Worm (Caenorhabditis elegans) whole organism, young adult: Measurements from ENCODE around the gene T01D3.6.
A peak's percentile ranks its signal among the peaks of the same experiment; 100 is the strongest.

Source experiments
- C06A6.2 ChIP-seq: fragments of 200-800 bp; sonication (Bioruptor generic); conservative IDR thresholded peaks from 2 replicates; pipeline ENCODE4 v1.3.6; 2022; ENCODE audit warnings: missing genetic modification characterization, missing compliant biosample characterization
- F22D6.2 ChIP-seq: sonication (generic microtip); optimal IDR thresholded peaks from 2 replicates; lab custom pipeline; 2016; ENCODE audit warnings: mild to moderate bottlenecking, missing genetic modification characterization, missing compliant biosample characterization
- F23B12.7 ChIP-seq: sonication (generic microtip); optimal IDR thresholded peaks from 2 replicates; lab custom pipeline; 2017; ENCODE audit warnings: missing genetic modification characterization, mild to moderate bottlenecking, missing compliant biosample characterization, antibody characterized with exemption, moderate library complexity; ENCODE audit not compliant: insufficient read depth
- F33H1.4 ChIP-seq: fragments of 200-800 bp; sonication (Bioruptor generic); IDR thresholded peaks from 2 replicates; pipeline ENCODE4 v1.3.6; 2022; ENCODE audit warnings: missing genetic modification reagents, missing genetic modification characterization, missing compliant biosample characterization
- F37B4.10 ChIP-seq: fragments of 200-800 bp; sonication (Bioruptor generic); IDR thresholded peaks from 2 replicates; pipeline ENCODE4 v1.3.6; 2022; ENCODE audit warnings: missing genetic modification characterization, missing compliant biosample characterization
- F49E8.2 ChIP-seq: sonication (generic microtip); optimal IDR thresholded peaks from 3 replicates; lab custom pipeline; 2017; ENCODE audit warnings: missing genetic modification characterization, mild to moderate bottlenecking, missing compliant biosample characterization, antibody characterized with exemption, moderate library complexity; ENCODE audit not compliant: insufficient read depth
- F52B5.7 ChIP-seq: sonication (generic microtip); optimal IDR thresholded peaks from 2 replicates; lab custom pipeline; 2016; ENCODE audit warnings: mild to moderate bottlenecking, missing genetic modification characterization, missing compliant biosample characterization
- F57C9.4 ChIP-seq: sonication (generic microtip); optimal IDR thresholded peaks from 2 replicates; lab custom pipeline; 2017; ENCODE audit warnings: mild to moderate bottlenecking, missing genetic modification characterization, missing compliant biosample characterization
- T07F8.4 ChIP-seq: sonication (generic microtip); optimal IDR thresholded peaks from 2 replicates; lab custom pipeline; 2016; ENCODE audit warnings: mild to moderate bottlenecking, missing genetic modification characterization, moderate library complexity, missing compliant biosample characterization
- T26A5.8 ChIP-seq: sonication (generic microtip); optimal IDR thresholded peaks from 2 replicates; lab custom pipeline; 2016; ENCODE audit warnings: missing genetic modification characterization, missing compliant biosample characterization
- Y53F4B.3 ChIP-seq: fragments of 200-800 bp; sonication (Bioruptor generic); IDR thresholded peaks from 2 replicates; pipeline ENCODE4 v1.3.6; 2022; ENCODE audit warnings: missing genetic modification reagents, missing genetic modification characterization, missing compliant biosample characterization
- Y53G8AR.9 ChIP-seq: fragments of 200-800 bp; sonication (Bioruptor generic); conservative IDR thresholded peaks from 2 replicates; pipeline ENCODE4 v1.3.6; 2022; ENCODE audit warnings: missing genetic modification reagents, missing genetic modification characterization, missing compliant biosample characterization
- Y79H2A.3 ChIP-seq: fragments of 200-800 bp; sonication (Bioruptor generic); conservative IDR thresholded peaks from 2 replicates; pipeline ENCODE4 v1.3.6; 2022; ENCODE audit warnings: missing genetic modification reagents, missing genetic modification characterization, missing compliant biosample characterization
- akir-1 ChIP-seq: fragments of 200-800 bp; sonication (Bioruptor generic); optimal IDR thresholded peaks from 2 replicates; lab custom pipeline; 2018; ENCODE audit warnings: mild to moderate bottlenecking, missing genetic modification characterization, moderate library complexity, missing compliant biosample characterization
- ama-1 ChIP-seq, 3 experiments: fragments of 150-350 bp in 1 of 3; sonication (generic microtip) in 2 of 3; optimal IDR thresholded peaks; 2 replicates each; lab custom pipeline; 2014 to 2018; ENCODE audit warnings: missing biosample characterization in 2 of 3, missing genetic modification characterization in 2 of 3, missing genetic modification reagents in 2 of 3
- aptf-2 ChIP-seq: fragments of 200-800 bp; sonication (Bioruptor generic); conservative IDR thresholded peaks from 2 replicates; pipeline ENCODE4 v1.3.6; 2022; ENCODE audit warnings: missing genetic modification reagents, missing genetic modification characterization, missing compliant biosample characterization
- aptf-3 ChIP-seq: fragments of 200-800 bp; sonication (Bioruptor generic); IDR thresholded peaks from 2 replicates; pipeline ENCODE4 v1.3.6; 2022; ENCODE audit warnings: missing genetic modification characterization, missing compliant biosample characterization
- attf-3 ChIP-seq: fragments of 200-800 bp; sonication (Bioruptor generic); conservative IDR thresholded peaks from 2 replicates; pipeline ENCODE4 v1.3.6; 2022; ENCODE audit warnings: missing genetic modification reagents, missing genetic modification characterization, missing compliant biosample characterization
- attf-6 ChIP-seq: fragments of 200-800 bp; sonication (Bioruptor generic); IDR thresholded peaks from 2 replicates; pipeline ENCODE4 v1.3.6; 2022; ENCODE audit warnings: missing genetic modification reagents, missing genetic modification characterization, missing compliant biosample characterization
- cebp-1 ChIP-seq, 2 experiments: fragments of 200-800 bp in 1 of 2; sonication (Bioruptor generic) in 1 of 2; sonication (generic microtip) in 1 of 2; IDR thresholded peaks in 1 of 2; optimal IDR thresholded peaks in 1 of 2; 2 replicates each; pipeline versions ENCODE4 v1.3.6 to Lab custom; 2017 to 2022; ENCODE audit warnings: missing compliant biosample characterization in 2 of 2, missing genetic modification characterization in 2 of 2, mild to moderate bottlenecking in 1 of 2, missing genetic modification reagents in 1 of 2, moderate library complexity in 1 of 2
- ceh-100 ChIP-seq: fragments of 200-800 bp; sonication (Bioruptor generic); IDR thresholded peaks from 2 replicates; pipeline ENCODE4 v1.3.6; 2022; ENCODE audit warnings: missing genetic modification reagents, missing genetic modification characterization, missing compliant biosample characterization
- ceh-91 ChIP-seq: fragments of 200-800 bp; sonication (Bioruptor generic); IDR thresholded peaks from 2 replicates; pipeline ENCODE4 v1.3.6; 2022; ENCODE audit warnings: missing genetic modification reagents, missing genetic modification characterization, missing compliant biosample characterization
- chd-7 ChIP-seq: sonication (generic microtip); optimal IDR thresholded peaks from 2 replicates; lab custom pipeline; 2016; ENCODE audit warnings: mild to moderate bottlenecking, missing genetic modification characterization, moderate library complexity, missing compliant biosample characterization
- efl-1 ChIP-seq: fragments of 150-350 bp; optimal IDR thresholded peaks from 2 replicates; lab custom pipeline; 2014; ENCODE audit warnings: missing biosample characterization, missing genetic modification reagents, missing genetic modification characterization
- egl-18 ChIP-seq: fragments of 200-800 bp; sonication (Bioruptor generic); IDR thresholded peaks from 2 replicates; pipeline ENCODE4 v1.3.6; 2022; ENCODE audit warnings: missing genetic modification reagents, missing genetic modification characterization, missing compliant biosample characterization
- egrh-3 ChIP-seq: fragments of 200-800 bp; sonication (Bioruptor generic); IDR thresholded peaks from 2 replicates; pipeline ENCODE4 v1.3.6; 2022; ENCODE audit warnings: missing genetic modification reagents, missing genetic modification characterization, missing compliant biosample characterization
- hlh-12 ChIP-seq: sonication (generic microtip); optimal IDR thresholded peaks from 2 replicates; lab custom pipeline; 2016; ENCODE audit warnings: missing genetic modification characterization, missing compliant biosample characterization
- hmg-1.2 ChIP-seq: fragments of 200-800 bp; sonication (Bioruptor generic); IDR thresholded peaks from 2 replicates; pipeline ENCODE4 v1.3.6; 2022; ENCODE audit warnings: missing genetic modification reagents, missing genetic modification characterization, missing compliant biosample characterization
- lag-1 ChIP-seq: fragments of 200-800 bp; sonication (Bioruptor generic); IDR thresholded peaks from 2 replicates; pipeline ENCODE4 v1.3.6; 2022; ENCODE audit warnings: missing genetic modification reagents, missing genetic modification characterization, missing compliant biosample characterization
- let-526 ChIP-seq: fragments of 200-800 bp; sonication (Bioruptor generic); IDR thresholded peaks from 2 replicates; pipeline ENCODE4 v1.3.6; 2022; ENCODE audit warnings: missing genetic modification reagents, missing genetic modification characterization, missing compliant biosample characterization
- let-607 ChIP-seq, 2 experiments: fragments of 200-800 bp in 1 of 2; sonication (Bioruptor generic) in 1 of 2; sonication (generic microtip) in 1 of 2; optimal IDR thresholded peaks; 2 replicates each; lab custom pipeline; 2016 to 2018; ENCODE audit warnings: mild to moderate bottlenecking in 2 of 2, missing compliant biosample characterization in 2 of 2, missing genetic modification characterization in 2 of 2, moderate library complexity in 2 of 2, missing genotype in 1 of 2
- lin-35 ChIP-seq, 3 experiments: fragments of 150-350 bp in 2 of 3; sonication (generic microtip) in 1 of 3; optimal IDR thresholded peaks; 2 replicates each; lab custom pipeline; 2014 to 2018; ENCODE audit warnings: missing biosample characterization in 3 of 3, missing genetic modification characterization in 3 of 3, missing genetic modification reagents in 3 of 3
- lin-40 ChIP-seq: sonication (generic microtip); optimal IDR thresholded peaks from 2 replicates; lab custom pipeline; 2016; ENCODE audit warnings: missing genetic modification characterization, mild to moderate bottlenecking, missing compliant biosample characterization, missing genotype, missing genetic modification reagents
- lin-54 ChIP-seq: fragments of 200-800 bp; sonication (Bioruptor generic); optimal IDR thresholded peaks from 2 replicates; lab custom pipeline; 2018; ENCODE audit warnings: mild to moderate bottlenecking, missing genetic modification characterization, missing compliant biosample characterization
- lsl-1 ChIP-seq: fragments of 200-800 bp; sonication (Bioruptor generic); optimal IDR thresholded peaks from 2 replicates; lab custom pipeline; 2018; ENCODE audit warnings: mild to moderate bottlenecking, missing genetic modification characterization, moderate library complexity, missing compliant biosample characterization
- madf-6 ChIP-seq: fragments of 200-800 bp; sonication (Bioruptor generic); IDR thresholded peaks from 2 replicates; pipeline ENCODE4 v1.3.6; 2022; ENCODE audit warnings: missing genetic modification reagents, missing genetic modification characterization, missing compliant biosample characterization
- nhr-27 ChIP-seq: fragments of 200-800 bp; sonication (Bioruptor generic); optimal IDR thresholded peaks from 2 replicates; lab custom pipeline; 2018; ENCODE audit warnings: mild to moderate bottlenecking, missing genetic modification characterization, moderate library complexity, missing compliant biosample characterization
- rcor-1 ChIP-seq: fragments of 200-800 bp; sonication (Bioruptor generic); IDR thresholded peaks from 2 replicates; pipeline ENCODE4 v1.3.6; 2022; ENCODE audit warnings: missing genetic modification reagents, missing genetic modification characterization, missing compliant biosample characterization
- sdz-38 ChIP-seq: sonication (generic microtip); optimal IDR thresholded peaks from 2 replicates; lab custom pipeline; 2016; ENCODE audit warnings: missing genotype, missing genetic modification characterization, missing compliant biosample characterization
- snpc-1.1 ChIP-seq: sonication (generic microtip); optimal IDR thresholded peaks from 2 replicates; lab custom pipeline; 2017; ENCODE audit warnings: missing genetic modification characterization, mild to moderate bottlenecking, missing compliant biosample characterization, antibody characterized with exemption, moderate library complexity, missing genotype, missing genetic modification reagents; ENCODE audit not compliant: insufficient read depth
- snpc-4 ChIP-seq, 5 experiments: fragments of 150-350 bp in 1 of 5; sonication (generic microtip) in 4 of 5; optimal IDR thresholded peaks; 2 replicates each; lab custom pipeline; 2014 to 2018; ENCODE audit warnings: missing genetic modification characterization in 5 of 5, missing biosample characterization in 3 of 5, antibody characterized with exemption in 2 of 5, mild to moderate bottlenecking in 2 of 5, missing compliant biosample characterization in 2 of 5, missing genotype in 2 of 5, moderate library complexity in 2 of 5, missing genetic modification reagents in 1 of 5
- somi-1 ChIP-seq: fragments of 200-800 bp; sonication (Bioruptor generic); optimal IDR thresholded peaks from 2 replicates; lab custom pipeline; 2018; ENCODE audit warnings: mild to moderate bottlenecking, missing genetic modification characterization, missing compliant biosample characterization
- tbp1 ChIP-seq: fragments of 200-800 bp; sonication (Bioruptor generic); optimal IDR thresholded peaks from 2 replicates; lab custom pipeline; 2018; ENCODE audit warnings: mild to moderate bottlenecking, missing genetic modification characterization, missing compliant biosample characterization
- tlf-1 ChIP-seq: fragments of 200-800 bp; sonication (Bioruptor generic); optimal IDR thresholded peaks from 2 replicates; lab custom pipeline; 2018; ENCODE audit warnings: mild to moderate bottlenecking, missing genetic modification characterization, missing compliant biosample characterization
- ztf-28 ChIP-seq: fragments of 200-800 bp; sonication (Bioruptor generic); IDR thresholded peaks from 2 replicates; pipeline ENCODE4 v1.3.6; 2022; ENCODE audit warnings: missing genetic modification reagents, missing genetic modification characterization, missing compliant biosample characterization
- ztf-6 ChIP-seq: fragments of 200-800 bp; sonication (Bioruptor generic); IDR thresholded peaks from 2 replicates; pipeline ENCODE4 v1.3.6; 2022; ENCODE audit warnings: missing genetic modification reagents, missing genetic modification characterization, missing compliant biosample characterization

T01D3.6 gene

ce11 chrV:13678542-13678941 lies 38.1 kb upstream of the T01D3.6 start, which contains the start of the genes tag-65 and ccz-1 (continued):
- TF ChIP-seq lin-40 (tag; lab: Kevin White, UChicago) = peak; percentile 85
- peak; percentile 70 for TF ChIP-seq F33H1.4
- TF ChIP-seq lag-1 (GFP tag; lab: Robert Waterston, UW) = no peak
- no peak for TF ChIP-seq sdz-38
- peak; percentile 57; the same call in 1 of the 2 replicates for TF ChIP-seq attf-3 (GFP tag; lab: Robert Waterston, UW)
- TF ChIP-seq madf-6 (GFP tag; lab: Robert Waterston, UW) = peak; percentile 85
- TF ChIP-seq tlf-1 (GFP tag; lab: Kevin White, UChicago) = peak; percentile 77
- peak; percentile 23 for TF ChIP-seq snpc-1.1 (tag; lab: Kevin White, UChicago)
- no peak for TF ChIP-seq cebp-1 (GFP tag; IDR thresholded peaks at IDR 0.05; lab: Robert Waterston, UW)
- peak; percentile 74 for TF ChIP-seq cebp-1 (tag; optimal IDR thresholded peaks at IDR 0.05; lab: Kevin White, UChicago)
- TF ChIP-seq let-526 (GFP tag; lab: Robert Waterston, UW) = no peak
- peak; percentile 59 for TF ChIP-seq attf-6 (GFP tag; lab: Robert Waterston, UW)
- 0 out of 2 replicates have a peak, but pooled peaks have one; percentile 20 for TF ChIP-seq ceh-91 (GFP tag; lab: Robert Waterston, UW)
- no peak for TF ChIP-seq T07F8.4 (tag; lab: Kevin White, UChicago)
- TF ChIP-seq rcor-1 (GFP tag; lab: Robert Waterston, UW) = peak; percentile 89
- TF ChIP-seq F37B4.10 = no peak
- 0 out of 2 replicates have a peak, but pooled peaks have one; percentile 33 for TF ChIP-seq C06A6.2 (GFP tag; lab: Robert Waterston, UW)
- TF ChIP-seq F49E8.2 (tag; lab: Kevin White, UChicago) = peak; percentile 32
- TF ChIP-seq aptf-3 (GFP tag; lab: Robert Waterston, UW) = no peak
- TF ChIP-seq chd-7 = no peak
- no peak for TF ChIP-seq nhr-27 (tag; lab: Kevin White, UChicago)
- no peak for TF ChIP-seq akir-1 (GFP tag; lab: Kevin White, UChicago)
- no peak for TF ChIP-seq ztf-28
- TF ChIP-seq aptf-2 = no peak
- peak in 1 of 2 experiments; percentile 59 for TF ChIP-seq let-607 (tag; optimal IDR thresholded peaks at IDR 0.05; lab: Kevin White, UChicago)
- TF ChIP-seq F22D6.2 (tag; lab: Kevin White, UChicago) = no peak
- peak; percentile 79 for TF ChIP-seq ceh-100 (GFP tag; lab: Robert Waterston, UW)
- TF ChIP-seq snpc-4 (GFP tag; optimal IDR thresholded peaks at IDR 0.05; lab: Kevin White, UChicago) = peak; percentile 44
- TF ChIP-seq snpc-4 (tag; optimal IDR thresholded peaks at IDR 0.05; lab: Kevin White, UChicago) = peak; percentile 50 to 82 (median 74)
- TF ChIP-seq efl-1 (GFP tag; lab: Kevin White, UChicago) = peak; percentile 53
- peak; percentile 75 for TF ChIP-seq lsl-1
- no peak for TF ChIP-seq F52B5.7 (tag; lab: Kevin White, UChicago)
- no peak for TF ChIP-seq Y53F4B.3 (GFP tag; lab: Robert Waterston, UW)
- no peak for TF ChIP-seq ztf-6 (GFP tag; lab: Robert Waterston, UW)
- no peak for TF ChIP-seq Y79H2A.3 (GFP tag; lab: Robert Waterston, UW)
- no peak for TF ChIP-seq hlh-12 (tag; lab: Kevin White, UChicago)
- peak; percentile 29 for TF ChIP-seq somi-1
- no peak for TF ChIP-seq F57C9.4 (tag; lab: Kevin White, UChicago)
- TF ChIP-seq hmg-1.2 (GFP tag; lab: Robert Waterston, UW) = peak; percentile 98
- peak; percentile 89 for TF ChIP-seq lin-54
- TF ChIP-seq ama-1 (optimal IDR thresholded peaks at IDR 0.05; lab: Kevin White, UChicago) = no peak
- TF ChIP-seq ama-1 (GFP tag; optimal IDR thresholded peaks at IDR 0.05; lab: Kevin White, UChicago) = no peak
- peak; percentile 64 for TF ChIP-seq tbp1 (GFP tag; lab: Kevin White, UChicago)
- no peak for TF ChIP-seq T26A5.8 (tag; lab: Kevin White, UChicago)
- TF ChIP-seq lin-35 (GFP tag; optimal IDR thresholded peaks at IDR 0.05; lab: Kevin White, UChicago) = peak in 1 of 3 experiments; percentile 89
- TF ChIP-seq egrh-3 (GFP tag; lab: Robert Waterston, UW) = no peak
- no peak for TF ChIP-seq egl-18 (GFP tag; lab: Robert Waterston, UW)
- peak; percentile 87 for TF ChIP-seq Y53G8AR.9 (GFP tag; lab: Robert Waterston, UW)
- peak; percentile 61 for TF ChIP-seq F23B12.7 (tag; lab: Kevin White, UChicago)
